Fruit fly (Drosophila melanogaster) whole organism, prepupa: ENCODE measurements around the gene Meltrin.
A peak's percentile ranks its signal among the peaks of the same experiment; 100 is the strongest.

ENCODE experiments used
- Blimp-1 ChIP-seq: fragments of 200-800 bp; sonication (Bioruptor generic); optimal IDR thresholded peaks from 3 replicates; lab custom pipeline; 2017; ENCODE audit warnings: missing biosample characterization, missing genetic modification characterization, mild to moderate bottlenecking, moderate library complexity, missing genetic modification reagents
- CG10669 ChIP-seq: fragments of 200-800 bp; sonication (Bioruptor generic); optimal IDR thresholded peaks from 3 replicates; lab custom pipeline; 2018; ENCODE audit warnings: missing biosample characterization, mild to moderate bottlenecking, missing genetic modification characterization, moderate library complexity
- CG11294 ChIP-seq: fragments of 200-800 bp; sonication (Bioruptor generic); IDR thresholded peaks from 2 replicates; pipeline ENCODE4 v1.3.6; 2022; ENCODE audit warnings: missing biosample characterization, missing genetic modification characterization
- CG11902 ChIP-seq: fragments of 200-800 bp; sonication (Bioruptor generic); optimal IDR thresholded peaks from 3 replicates; lab custom pipeline; 2016; ENCODE audit warnings: missing biosample characterization, missing genetic modification characterization
- CG15336 ChIP-seq: fragments of 200-800 bp; sonication (Bioruptor generic); IDR thresholded peaks from 2 replicates; pipeline ENCODE4 v1.3.6; 2022; ENCODE audit warnings: missing biosample characterization, missing genetic modification characterization
- CG1621 ChIP-seq: fragments of 200-800 bp; sonication (Bioruptor generic); optimal IDR thresholded peaks from 3 replicates; lab custom pipeline; 2018; ENCODE audit warnings: missing biosample characterization, mild to moderate bottlenecking, missing genetic modification characterization
- CG3032 ChIP-seq: fragments of 200-800 bp; optimal IDR thresholded peaks from 2 replicates; lab custom pipeline; 2019; ENCODE audit warnings: missing biosample characterization, mild to moderate bottlenecking, missing genetic modification characterization, moderate library complexity
- CG31627 ChIP-seq: fragments of 200-800 bp; sonication (Bioruptor generic); optimal IDR thresholded peaks from 3 replicates; lab custom pipeline; 2016; ENCODE audit warnings: missing biosample characterization, missing genetic modification characterization
- CG3919 ChIP-seq: fragments of 200-800 bp; sonication (Bioruptor generic); optimal IDR thresholded peaks from 3 replicates; lab custom pipeline; 2016; ENCODE audit warnings: missing biosample characterization, missing genetic modification characterization
- CG4318 ChIP-seq: fragments of 200-800 bp; sonication (Bioruptor generic); optimal IDR thresholded peaks from 3 replicates; lab custom pipeline; 2017; ENCODE audit warnings: missing biosample characterization, mild to moderate bottlenecking, missing genetic modification characterization
- CG6163 ChIP-seq: fragments of 200-800 bp; sonication (Bioruptor generic); IDR thresholded peaks from 3 replicates; pipeline ENCODE4 v1.3.6; 2022; ENCODE audit warnings: missing biosample characterization, missing genetic modification characterization
- CG6276 ChIP-seq: fragments of 200-800 bp; sonication (Bioruptor generic); optimal IDR thresholded peaks from 2 replicates; lab custom pipeline; 2017; ENCODE audit warnings: missing biosample characterization, mild to moderate bottlenecking, missing genetic modification characterization
- CG6792 ChIP-seq: fragments of 200-800 bp; sonication (Bioruptor generic); optimal IDR thresholded peaks from 3 replicates; lab custom pipeline; 2016; ENCODE audit warnings: missing biosample characterization, missing genetic modification characterization
- CG6808 ChIP-seq: fragments of 200-800 bp; sonication (Bioruptor generic); optimal IDR thresholded peaks from 3 replicates; lab custom pipeline; 2017; ENCODE audit warnings: missing biosample characterization, missing genetic modification characterization, mild to moderate bottlenecking, moderate library complexity, missing genetic modification reagents
- CG6854 ChIP-seq: fragments of 200-800 bp; sonication (Bioruptor generic); optimal IDR thresholded peaks from 2 replicates; lab custom pipeline; 2017; ENCODE audit warnings: missing biosample characterization, mild to moderate bottlenecking, missing genetic modification characterization
- CG7368 ChIP-seq: fragments of 200-800 bp; sonication (Bioruptor generic); optimal IDR thresholded peaks from 3 replicates; lab custom pipeline; 2016; ENCODE audit warnings: missing biosample characterization, missing genetic modification characterization
- CG8119 ChIP-seq: fragments of 200-800 bp; sonication (Bioruptor generic); IDR thresholded peaks from 3 replicates; pipeline ENCODE4 v1.3.6; 2022; ENCODE audit warnings: missing biosample characterization, missing genetic modification characterization
- CG8319 ChIP-seq: fragments of 200-800 bp; sonication (Bioruptor generic); optimal IDR thresholded peaks from 3 replicates; lab custom pipeline; 2016; ENCODE audit warnings: missing biosample characterization, missing genetic modification characterization
- CG8632 ChIP-seq: fragments of 200-800 bp; sonication (Bioruptor generic); optimal IDR thresholded peaks from 3 replicates; lab custom pipeline; 2016; ENCODE audit warnings: missing biosample characterization, missing genetic modification characterization
- CG9139 ChIP-seq: fragments of 200-800 bp; sonication (Bioruptor generic); optimal IDR thresholded peaks from 3 replicates; lab custom pipeline; 2017; ENCODE audit warnings: missing biosample characterization, mild to moderate bottlenecking, missing genetic modification characterization
- Eip75B ChIP-seq: fragments of 200-800 bp; sonication (Bioruptor generic); optimal IDR thresholded peaks from 3 replicates; lab custom pipeline; 2016; ENCODE audit warnings: missing biosample characterization, missing genetic modification characterization
- Eip78C ChIP-seq: fragments of 200-800 bp; sonication (Bioruptor generic); peaks from one replicate; lab custom pipeline; 2016; ENCODE audit warnings: missing biosample characterization, missing genetic modification characterization
- Eip93F ChIP-seq: fragments of 200-800 bp; sonication (Bioruptor generic); optimal IDR thresholded peaks from 2 replicates; lab custom pipeline; 2016; ENCODE audit warnings: missing biosample characterization, mild to moderate bottlenecking, missing genetic modification characterization
- Ets96B ChIP-seq: fragments of 200-800 bp; optimal IDR thresholded peaks from 2 replicates; lab custom pipeline; 2019; ENCODE audit warnings: missing biosample characterization, mild to moderate bottlenecking, missing genetic modification characterization, moderate library complexity
- Gug ChIP-seq: fragments of 200-800 bp; sonication (Bioruptor generic); IDR thresholded peaks from 2 replicates; pipeline ENCODE4 v1.3.6; 2022; ENCODE audit warnings: missing biosample characterization, missing genetic modification characterization
- Hr38 ChIP-seq: sonication (Bioruptor generic); optimal IDR thresholded peaks from 2 replicates; lab custom pipeline; 2016; ENCODE audit warnings: missing biosample characterization, missing genetic modification characterization
- Hr39 ChIP-seq: fragments of 200-800 bp; sonication (Bioruptor generic); optimal IDR thresholded peaks from 2 replicates; lab custom pipeline; 2016; ENCODE audit warnings: missing biosample characterization, missing genetic modification characterization
- Met ChIP-seq: fragments of 200-800 bp; sonication (Bioruptor generic); optimal IDR thresholded peaks from 3 replicates; lab custom pipeline; 2016; ENCODE audit warnings: missing biosample characterization, missing genetic modification characterization
- OdsH ChIP-seq: fragments of 200-800 bp; sonication (Bioruptor generic); optimal IDR thresholded peaks from 3 replicates; lab custom pipeline; 2016; ENCODE audit warnings: missing biosample characterization, missing genetic modification characterization
- Smox ChIP-seq: fragments of 200-800 bp; sonication (Bioruptor generic); optimal IDR thresholded peaks from 3 replicates; lab custom pipeline; 2016; ENCODE audit warnings: missing biosample characterization, missing genetic modification characterization
- Sox102F ChIP-seq: fragments of 200-800 bp; sonication (Bioruptor generic); optimal IDR thresholded peaks from 2 replicates; lab custom pipeline; 2016; ENCODE audit warnings: missing biosample characterization, mild to moderate bottlenecking, missing genetic modification characterization
- Sox14 ChIP-seq: fragments of 200-800 bp; sonication (Bioruptor generic); optimal IDR thresholded peaks from 3 replicates; lab custom pipeline; 2016; ENCODE audit warnings: missing biosample characterization, missing genetic modification characterization
- Sox15 ChIP-seq: fragments of 200-800 bp; sonication (Bioruptor generic); optimal IDR thresholded peaks from 3 replicates; lab custom pipeline; 2016; ENCODE audit warnings: missing biosample characterization, missing genetic modification characterization
- achi ChIP-seq: fragments of 200-800 bp; sonication (Bioruptor generic); optimal IDR thresholded peaks from 3 replicates; lab custom pipeline; 2016; ENCODE audit warnings: missing biosample characterization, missing genetic modification characterization
- cyc ChIP-seq: fragments of 200-800 bp; sonication (Bioruptor generic); optimal IDR thresholded peaks from 3 replicates; lab custom pipeline; 2016; ENCODE audit warnings: missing biosample characterization, missing genetic modification characterization
- dac ChIP-seq: fragments of 200-800 bp; sonication (Bioruptor generic); optimal IDR thresholded peaks from 2 replicates; lab custom pipeline; 2017; ENCODE audit warnings: missing biosample characterization, mild to moderate bottlenecking, missing genetic modification characterization
- dsx ChIP-seq: fragments of 200-800 bp; optimal IDR thresholded peaks from 3 replicates; lab custom pipeline; 2019; ENCODE audit warnings: missing biosample characterization, mild to moderate bottlenecking, missing genetic modification characterization, moderate library complexity; ENCODE audit not compliant: poor library complexity, severe bottlenecking
- eg ChIP-seq: fragments of 200-800 bp; sonication (Bioruptor generic); IDR thresholded peaks from 3 replicates; pipeline ENCODE4 v1.3.6; 2022; ENCODE audit warnings: missing biosample characterization, missing genetic modification characterization
- esn ChIP-seq: fragments of 200-800 bp; sonication (Bioruptor generic); optimal IDR thresholded peaks from 2 replicates; lab custom pipeline; 2016; ENCODE audit warnings: missing biosample characterization, mild to moderate bottlenecking, missing genetic modification characterization, moderate library complexity
- fd85E ChIP-seq: fragments of 200-800 bp; sonication (Bioruptor generic); optimal IDR thresholded peaks from 3 replicates; lab custom pipeline; 2016; ENCODE audit warnings: missing biosample characterization, missing genetic modification characterization
- fkh ChIP-seq: fragments of 200-800 bp; sonication (Bioruptor generic); optimal IDR thresholded peaks from 3 replicates; lab custom pipeline; 2017; ENCODE audit warnings: missing biosample characterization, mild to moderate bottlenecking, missing genetic modification characterization, moderate library complexity
- net ChIP-seq: fragments of 200-800 bp; sonication (Bioruptor generic); optimal IDR thresholded peaks from 3 replicates; lab custom pipeline; 2016; ENCODE audit warnings: missing biosample characterization, missing genetic modification characterization
- pdm3 ChIP-seq: fragments of 200-800 bp; sonication (Bioruptor generic); optimal IDR thresholded peaks from 3 replicates; lab custom pipeline; 2016; ENCODE audit warnings: missing biosample characterization, missing genetic modification characterization
- salr ChIP-seq, 2 experiments: fragments of 200-800 bp; sonication (Bioruptor generic); optimal IDR thresholded peaks; 3 replicates each; lab custom pipeline; 2016 to 2018; ENCODE audit warnings: missing biosample characterization in 2 of 2, missing genetic modification characterization in 2 of 2, mild to moderate bottlenecking in 1 of 2
- spab ChIP-seq: fragments of 200-800 bp; sonication (Bioruptor generic); optimal IDR thresholded peaks from 2 replicates; lab custom pipeline; 2017; ENCODE audit warnings: missing biosample characterization, mild to moderate bottlenecking, missing genetic modification characterization, missing genetic modification reagents
- ss ChIP-seq, 2 experiments: fragments of 200-800 bp; sonication (Bioruptor generic); optimal IDR thresholded peaks; 2 replicates in 1 of 2; 3 replicates in 1 of 2; lab custom pipeline; 2017 to 2018; ENCODE audit warnings: mild to moderate bottlenecking in 2 of 2, missing biosample characterization in 2 of 2, missing genetic modification characterization in 2 of 2, moderate library complexity in 1 of 2
- svp ChIP-seq: fragments of 200-800 bp; sonication (Bioruptor generic); peaks from one replicate; lab custom pipeline; 2016; ENCODE audit warnings: missing biosample characterization, missing genetic modification characterization
- topi ChIP-seq: fragments of 200-800 bp; sonication (Bioruptor generic); optimal IDR thresholded peaks from 3 replicates; lab custom pipeline; 2016; ENCODE audit warnings: missing biosample characterization, missing genetic modification characterization
- vri ChIP-seq: fragments of 200-800 bp; sonication (Bioruptor generic); optimal IDR thresholded peaks from 3 replicates; lab custom pipeline; 2016; ENCODE audit warnings: missing biosample characterization, mild to moderate bottlenecking, missing genetic modification characterization

Meltrin gene

dm6 chr3R:14721942-14722939 is 25.1 kb upstream of the Meltrin start:
- TF ChIP-seq CG11294 (peak; percentile 46; the same call in 1 of the 2 replicates), CG3919 (GFP tag; lab: Kevin White, UChicago) (peak; percentile 58), CG8119 (GFP tag; lab: Robert Waterston, UW) (peak; percentile 67), salr (GFP tag; optimal IDR thresholded peaks at IDR 0.05; lab: Kevin White, UChicago) (peak in 1 of 2 experiments; percentile 68), spab (GFP tag; lab: Kevin White, UChicago) (no peak), CG31627 (GFP tag; lab: Kevin White, UChicago) (peak; percentile 78), fkh (GFP tag; lab: Kevin White, UChicago) (peak; percentile 59), dac (GFP tag; lab: Kevin White, UChicago) (peak; percentile 52), cyc (GFP tag; lab: Kevin White, UChicago) (peak; percentile 51), net (GFP tag; lab: Kevin White, UChicago) (peak; percentile 49), CG6854 (GFP tag; lab: Kevin White, UChicago) (no peak), CG4318 (GFP tag; lab: Kevin White, UChicago) (peak; percentile 57), OdsH (GFP tag; lab: Kevin White, UChicago) (peak; percentile 62), dsx (GFP tag; lab: Kevin White, UChicago) (peak; percentile 58), achi (GFP tag; lab: Kevin White, UChicago) (peak; percentile 62), CG8319 (GFP tag; lab: Kevin White, UChicago) (no peak), esn (peak; percentile 80), Eip78C (GFP tag; lab: Kevin White, UChicago) (peak; percentile 94), CG3032 (tag; lab: Kevin White, UChicago) (peak; percentile 34), fd85E (GFP tag; lab: Kevin White, UChicago) (peak; percentile 27), pdm3 (GFP tag; lab: Kevin White, UChicago) (peak; percentile 72), CG6163 (GFP tag; lab: Robert Waterston, UW) (peak; percentile 68), vri (peak; percentile 39), Sox14 (GFP tag; lab: Kevin White, UChicago) (peak; percentile 68), svp (GFP tag; lab: Kevin White, UChicago) (peak; percentile 79), CG11902 (peak; percentile 36), Ets96B (tag; lab: Kevin White, UChicago) (peak; percentile 50), CG10669 (GFP tag; lab: Kevin White, UChicago) (peak; percentile 20), Eip93F (GFP tag; lab: Kevin White, UChicago) (peak; percentile 14), CG6808 (GFP tag; lab: Kevin White, UChicago) (peak; percentile 37), Gug (peak; percentile 53; the same call in 1 of the 2 replicates), Hr38 (no peak), CG7368 (GFP tag; lab: Kevin White, UChicago) (peak; percentile 37), Sox102F (GFP tag; lab: Kevin White, UChicago) (peak; percentile 61), CG6792 (GFP tag; lab: Kevin White, UChicago) (peak; percentile 49), CG9139 (GFP tag; lab: Kevin White, UChicago) (no peak), CG6276 (peak; percentile 57), CG1621 (tag; lab: Kevin White, UChicago) (no peak), Eip75B (GFP tag; lab: Kevin White, UChicago) (peak; percentile 44), Blimp-1 (GFP tag; lab: Kevin White, UChicago) (no peak), Met (peak; percentile 74), Sox15 (GFP tag; lab: Kevin White, UChicago) (peak; percentile 46), CG15336 (peak; percentile 70), Smox (peak; percentile 60), topi (GFP tag; lab: Kevin White, UChicago) (peak; percentile 71), ss (GFP tag; optimal IDR thresholded peaks at IDR 0.05; lab: Kevin White, UChicago) (peak; percentile 68 to 73), Hr39 (GFP tag; lab: Kevin White, UChicago) (peak; percentile 79), CG8632 (GFP tag; lab: Kevin White, UChicago) (peak; percentile 47), eg (GFP tag; lab: Robert Waterston, UW) (peak; percentile 67)
